Worm (Caenorhabditis elegans) whole organism, L2 larva: ENCODE measurements around the gene K08F9.4.

Experiments
- alr-1 ChIP-seq: fragments of 150-350 bp; optimal IDR thresholded peaks from 2 replicates; lab custom pipeline; 2014; ENCODE audit warnings: missing biosample characterization, missing genetic modification characterization
- aly-2 ChIP-seq: fragments of 150-350 bp; optimal IDR thresholded peaks from 2 replicates; lab custom pipeline; 2014; ENCODE audit warnings: missing biosample characterization, missing genetic modification characterization
- egl-27 ChIP-seq: sonication (generic microtip); optimal IDR thresholded peaks from 3 replicates; lab custom pipeline; 2017; ENCODE audit warnings: missing biosample characterization, missing genetic modification reagents, missing genetic modification characterization
- lsy-2 ChIP-seq, 2 experiments: fragments of 150-350 bp in 1 of 2; sonication (generic microtip) in 1 of 2; optimal IDR thresholded peaks; 2 replicates each; lab custom pipeline; 2014 to 2017; ENCODE audit warnings: missing biosample characterization in 2 of 2, missing genetic modification characterization in 2 of 2
- nhr-11 ChIP-seq: fragments of 150-350 bp; optimal IDR thresholded peaks from 2 replicates; lab custom pipeline; 2014; ENCODE audit warnings: missing biosample characterization, missing genetic modification characterization
- nhr-237 ChIP-seq: fragments of 150-350 bp; optimal IDR thresholded peaks from 2 replicates; lab custom pipeline; 2014; ENCODE audit warnings: missing biosample characterization, missing genetic modification characterization
- nhr-77 ChIP-seq: fragments of 150-350 bp; optimal IDR thresholded peaks from 2 replicates; lab custom pipeline; 2014; ENCODE audit warnings: missing biosample characterization, missing genetic modification characterization
- unc-39 ChIP-seq: fragments of 150-350 bp; optimal IDR thresholded peaks from 2 replicates; lab custom pipeline; 2014; ENCODE audit warnings: missing biosample characterization, missing genetic modification characterization
- unc-62 ChIP-seq: fragments of 150-350 bp; optimal IDR thresholded peaks from 2 replicates; lab custom pipeline; 2014; ENCODE audit warnings: missing biosample characterization, missing genetic modification reagents, missing genetic modification characterization
- zag-1 ChIP-seq: fragments of 150-350 bp; optimal IDR thresholded peaks from 2 replicates; lab custom pipeline; 2014; ENCODE audit warnings: missing biosample characterization, missing genetic modification characterization
- ztf-11 ChIP-seq: sonication (generic microtip); optimal IDR thresholded peaks from 2 replicates; lab custom pipeline; 2017; ENCODE audit warnings: missing biosample characterization, missing genetic modification characterization

ce11 chrV:15150661-15151060, 6.8 kb downstream of the K08F9.4 start, which contains the start of gene T09F5.2:
- TF ChIP-seq aly-2 (tag; lab: Kevin White, UChicago) (no peak), nhr-11 (tag; lab: Kevin White, UChicago) (no peak), lsy-2 (tag; optimal IDR thresholded peaks at IDR 0.05; lab: Kevin White, UChicago) (no peak), ztf-11 (tag; lab: Kevin White, UChicago) (no peak), unc-62 (GFP tag; lab: Kevin White, UChicago) (no peak), alr-1 (no peak), egl-27 (no peak), unc-39 (tag; lab: Kevin White, UChicago) (no peak), nhr-237 (tag; lab: Kevin White, UChicago) (no peak), nhr-77 (tag; lab: Kevin White, UChicago) (no peak), zag-1 (tag; lab: Kevin White, UChicago) (no peak)
